Worm (Caenorhabditis elegans) whole organism, L1 larva: ENCODE measurements around the gene tni-1.

Experiments
- ama-1 ChIP-seq: fragments of 150-350 bp; optimal IDR thresholded peaks from 2 replicates; lab custom pipeline; 2014
- ceh-90 ChIP-seq: sonication (generic microtip); optimal IDR thresholded peaks from 2 replicates; lab custom pipeline; 2016; ENCODE audit warnings: missing genetic modification characterization, missing compliant biosample characterization
- dpl-1 ChIP-seq, 3 experiments: fragments of 150-350 bp in 2 of 3; sonication (generic microtip) in 1 of 3; optimal IDR thresholded peaks; 2 replicates each; lab custom pipeline; 2014 to 2017; ENCODE audit warnings: missing biosample characterization in 3 of 3, missing genetic modification characterization in 3 of 3, missing genetic modification reagents in 3 of 3
- lin-13 ChIP-seq: fragments of 150-350 bp; optimal IDR thresholded peaks from 2 replicates; lab custom pipeline; 2014; ENCODE audit warnings: missing biosample characterization, missing genetic modification reagents, missing genetic modification characterization
- mep-1 ChIP-seq: fragments of 150-350 bp; optimal IDR thresholded peaks from 2 replicates; lab custom pipeline; 2014; ENCODE audit warnings: missing biosample characterization, missing genetic modification characterization
- nhr-76 ChIP-seq: sonication (generic microtip); optimal IDR thresholded peaks from 2 replicates; lab custom pipeline; 2017; ENCODE audit warnings: missing biosample characterization, missing genetic modification characterization
- nhr-77 ChIP-seq: fragments of 150-350 bp; optimal IDR thresholded peaks from 2 replicates; lab custom pipeline; 2014; ENCODE audit warnings: missing biosample characterization, missing genetic modification characterization
- pag-3 ChIP-seq: sonication (generic microtip); optimal IDR thresholded peaks from 2 replicates; lab custom pipeline; 2017; ENCODE audit warnings: missing genetic modification characterization, mild to moderate bottlenecking, missing compliant biosample characterization, antibody characterized with exemption, borderline replicate concordance; ENCODE audit not compliant: insufficient read depth
- snpc-4 ChIP-seq: fragments of 150-350 bp; optimal IDR thresholded peaks from 2 replicates; lab custom pipeline; 2014; ENCODE audit warnings: missing biosample characterization, missing genetic modification characterization
- snu-23 ChIP-seq: sonication (generic microtip); optimal IDR thresholded peaks from 2 replicates; lab custom pipeline; 2016; ENCODE audit warnings: missing genetic modification characterization, missing compliant biosample characterization
- unc-62 ChIP-seq: fragments of 150-350 bp; optimal IDR thresholded peaks from 2 replicates; lab custom pipeline; 2014; ENCODE audit warnings: missing biosample characterization, missing genetic modification reagents, missing genetic modification characterization
- ztf-11 ChIP-seq, 2 experiments: sonication (generic microtip); optimal IDR thresholded peaks; 2 replicates each; lab custom pipeline; 2016 to 2017; ENCODE audit warnings: missing genetic modification characterization in 2 of 2, missing biosample characterization in 1 of 2, missing compliant biosample characterization in 1 of 2
- ztf-4 ChIP-seq: fragments of 150-350 bp; optimal IDR thresholded peaks from 2 replicates; lab custom pipeline; 2014; ENCODE audit warnings: missing biosample characterization, missing genetic modification characterization

DNA sequence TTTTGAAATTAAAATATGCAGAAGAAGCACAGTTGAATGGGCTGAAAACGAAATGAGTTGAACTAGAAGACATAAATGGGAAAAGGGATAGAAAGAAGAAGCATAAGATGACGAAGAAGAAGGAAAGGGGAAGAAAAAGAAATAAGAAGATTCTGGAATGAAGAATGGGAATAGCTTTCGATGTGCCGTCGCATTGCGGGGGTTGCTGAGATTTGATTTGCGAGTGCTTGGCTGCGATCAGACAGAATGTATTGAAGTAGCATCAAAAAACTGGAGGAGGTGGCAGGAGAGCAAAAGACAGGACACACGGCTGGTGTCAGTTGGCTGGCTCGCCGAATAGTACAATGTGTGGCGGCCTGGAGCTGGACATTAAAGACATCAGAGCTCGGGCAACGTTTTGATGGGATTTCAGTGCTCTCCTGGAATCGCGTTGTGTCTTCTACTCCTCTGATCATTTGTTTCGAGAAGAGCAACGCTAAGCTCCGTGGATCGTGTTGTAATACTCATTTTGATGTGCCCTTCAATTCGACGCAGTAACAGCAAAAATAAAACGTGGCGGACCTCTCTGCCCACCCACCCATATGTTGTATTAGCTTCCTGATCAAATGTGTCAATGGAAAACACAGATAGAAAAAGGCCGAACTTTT, 2.0 kb upstream of the tni-1 start:
- TF ChIP-seq dpl-1 (GFP tag; optimal IDR thresholded peaks at IDR 0.05; lab: Kevin White, UChicago) (no peak), ama-1 (lab: Kevin White, UChicago) (no peak), snpc-4 (tag; lab: Kevin White, UChicago) (no peak), ztf-4 (tag; lab: Kevin White, UChicago) (no peak), unc-62 (GFP tag; lab: Kevin White, UChicago) (no peak), pag-3 (tag; lab: Kevin White, UChicago) (peak; percentile 78), ceh-90 (tag; lab: Kevin White, UChicago) (no peak), lin-13 (GFP tag; lab: Kevin White, UChicago) (no peak), mep-1 (tag; lab: Kevin White, UChicago) (no peak), nhr-77 (tag; lab: Kevin White, UChicago) (no peak), snu-23 (GFP tag; lab: Kevin White, UChicago) (peak; percentile 51), nhr-76 (tag; lab: Kevin White, UChicago) (no peak), ztf-11 (tag; optimal IDR thresholded peaks at IDR 0.05; lab: Kevin White, UChicago) (no peak)
